Fruit fly (Drosophila melanogaster) whole organism, embryonic: ENCODE data around the gene ps.

Experiments
- ATbp ChIP-seq: fragments of 200-800 bp; sonication (Bioruptor generic); optimal IDR thresholded peaks from 2 replicates; lab custom pipeline; 2017; ENCODE audit warnings: missing biosample characterization, mild to moderate bottlenecking, missing genetic modification characterization, missing genetic modification reagents
- Bdp1 ChIP-seq: fragments of 200-800 bp; sonication (Bioruptor generic); optimal IDR thresholded peaks from 3 replicates; lab custom pipeline; 2016; ENCODE audit warnings: missing biosample characterization, missing genetic modification characterization
- CG10147 ChIP-seq: fragments of 200-800 bp; sonication (Bioruptor generic); optimal IDR thresholded peaks from 2 replicates; lab custom pipeline; 2019; ENCODE audit warnings: missing biosample characterization, mild to moderate bottlenecking, missing genetic modification characterization, moderate library complexity
- CG11560 ChIP-seq: fragments of 200-800 bp; sonication (Bioruptor generic); IDR thresholded peaks from 3 replicates; pipeline ENCODE4 v1.3.6; 2022; ENCODE audit warnings: missing biosample characterization, missing genetic modification characterization
- CG12071 ChIP-seq: fragments of 200-800 bp; sonication (Bioruptor generic); optimal IDR thresholded peaks from 3 replicates; lab custom pipeline; 2018; ENCODE audit warnings: missing biosample characterization, mild to moderate bottlenecking, missing genetic modification characterization
- CG12104 ChIP-seq: fragments of 200-800 bp; sonication (Bioruptor generic); optimal IDR thresholded peaks from 3 replicates; lab custom pipeline; 2016; ENCODE audit warnings: missing biosample characterization, missing genetic modification characterization
- CG13894 ChIP-seq: fragments of 200-800 bp; sonication (Bioruptor generic); optimal IDR thresholded peaks from 3 replicates; lab custom pipeline; 2018; ENCODE audit warnings: missing biosample characterization, mild to moderate bottlenecking, missing genetic modification characterization, moderate library complexity
- CG17186 ChIP-seq: fragments of 200-800 bp; sonication (Bioruptor generic); optimal IDR thresholded peaks from 3 replicates; lab custom pipeline; 2017; ENCODE audit warnings: missing biosample characterization, missing genetic modification reagents, missing genetic modification characterization
- CG17568 ChIP-seq: fragments of 200-800 bp; sonication (Bioruptor generic); optimal IDR thresholded peaks from 2 replicates; lab custom pipeline; 2018; ENCODE audit warnings: missing biosample characterization, mild to moderate bottlenecking, missing genetic modification characterization, moderate library complexity
- CG2678 ChIP-seq: fragments of 200-800 bp; sonication (Bioruptor generic); optimal IDR thresholded peaks from 3 replicates; lab custom pipeline; 2019; ENCODE audit warnings: missing biosample characterization, mild to moderate bottlenecking, missing genetic modification characterization, moderate library complexity
- CG31441 ChIP-seq: fragments of 200-800 bp; sonication (Bioruptor generic); IDR thresholded peaks from 2 replicates; pipeline ENCODE4 v1.3.6; 2022; ENCODE audit warnings: missing biosample characterization, missing genetic modification characterization
- CG34422 ChIP-seq: fragments of 200-800 bp; sonication (Bioruptor generic); IDR thresholded peaks from 3 replicates; pipeline ENCODE4 v1.3.6; 2022; ENCODE audit warnings: missing biosample characterization, missing genetic modification characterization
- CG4404 ChIP-seq: fragments of 200-800 bp; sonication (Bioruptor generic); IDR thresholded peaks from 2 replicates; pipeline ENCODE4 v1.3.6; 2022; ENCODE audit warnings: missing biosample characterization, missing genetic modification characterization
- CG4730 ChIP-seq: fragments of 200-800 bp; sonication (Bioruptor generic); IDR thresholded peaks from 2 replicates; pipeline ENCODE4 v1.3.6; 2022; ENCODE audit warnings: missing biosample characterization, missing genetic modification characterization
- CG6689 ChIP-seq: fragments of 200-800 bp; sonication (Bioruptor generic); IDR thresholded peaks from 2 replicates; pipeline ENCODE4 v1.3.6; 2022; ENCODE audit warnings: missing biosample characterization, missing genetic modification characterization
- CG7556 ChIP-seq: fragments of 200-800 bp; sonication (Bioruptor generic); optimal IDR thresholded peaks from 2 replicates; lab custom pipeline; 2017; ENCODE audit warnings: missing biosample characterization, mild to moderate bottlenecking, missing genetic modification characterization
- CG7745 ChIP-seq: fragments of 200-800 bp; sonication (Bioruptor generic); optimal IDR thresholded peaks from 2 replicates; lab custom pipeline; 2018; ENCODE audit warnings: missing biosample characterization, mild to moderate bottlenecking, missing genetic modification characterization, moderate library complexity
- E2f2 ChIP-seq: fragments of 200-800 bp; sonication (Bioruptor generic); IDR thresholded peaks from 2 replicates; pipeline ENCODE4 v1.3.6; 2022; ENCODE audit warnings: missing biosample characterization, missing genetic modification characterization
- H2.0 ChIP-seq: fragments of 200-800 bp; sonication (Bioruptor generic); IDR thresholded peaks from 2 replicates; pipeline ENCODE4 v1.3.6; 2022; ENCODE audit warnings: missing biosample characterization, missing genetic modification characterization
- Hr78 ChIP-seq, 2 experiments: fragments of 200-800 bp in 1 of 2; fragments of >200 bp in 1 of 2; sonication (Bioruptor generic) in 1 of 2; optimal IDR thresholded peaks; 2 replicates each; lab custom pipeline; 2017 to 2019; ENCODE audit warnings: missing biosample characterization in 2 of 2, missing genetic modification characterization in 2 of 2, mild to moderate bottlenecking in 1 of 2, moderate library complexity in 1 of 2
- Kr ChIP-seq: fragments of 200-800 bp; sonication (Bioruptor generic); optimal IDR thresholded peaks from 2 replicates; lab custom pipeline; 2017; ENCODE audit warnings: missing biosample characterization, mild to moderate bottlenecking, missing genetic modification characterization
- Lim3 ChIP-seq: fragments of 200-800 bp; sonication (Bioruptor generic); IDR thresholded peaks from 2 replicates; pipeline ENCODE4 v1.3.6; 2022; ENCODE audit warnings: missing biosample characterization, missing genetic modification characterization
- NC2α ChIP-seq: fragments of 200-800 bp; sonication (Bioruptor generic); optimal IDR thresholded peaks from 2 replicates; lab custom pipeline; 2016; ENCODE audit warnings: missing biosample characterization, missing genetic modification characterization
- NK7.1 ChIP-seq: fragments of 200-800 bp; sonication (Bioruptor generic); optimal IDR thresholded peaks from 3 replicates; lab custom pipeline; 2016; ENCODE audit warnings: missing biosample characterization, missing genetic modification characterization
- Ptx1 ChIP-seq: fragments of 200-800 bp; sonication (Bioruptor generic); IDR thresholded peaks from 2 replicates; pipeline ENCODE4 v1.3.6; 2022; ENCODE audit warnings: missing biosample characterization, missing genetic modification characterization
- Six4 ChIP-seq: fragments of 200-800 bp; sonication (Bioruptor generic); optimal IDR thresholded peaks from 2 replicates; lab custom pipeline; 2016; ENCODE audit warnings: missing biosample characterization, missing genetic modification characterization
- Tbp ChIP-seq: fragments of >200 bp; optimal IDR thresholded peaks from 2 replicates; lab custom pipeline; 2018; ENCODE audit warnings: missing biosample characterization, missing genetic modification characterization
- Trl ChIP-seq, 3 experiments: fragments of >200 bp in 2 of 3; fragments of 200-800 bp in 1 of 3; sonication (Bioruptor generic) in 1 of 3; optimal IDR thresholded peaks; 2 replicates in 1 of 3; 3 replicates in 2 of 3; lab custom pipeline; 2016 to 2017; ENCODE audit warnings: missing biosample characterization in 1 of 3, missing genetic modification characterization in 1 of 3
- Vsx1 ChIP-seq: fragments of 200-800 bp; sonication (Bioruptor generic); optimal IDR thresholded peaks from 2 replicates; lab custom pipeline; 2017; ENCODE audit warnings: missing biosample characterization, mild to moderate bottlenecking, missing genetic modification characterization, missing genetic modification reagents
- Xbp1 ChIP-seq: fragments of 200-800 bp; sonication (Bioruptor generic); optimal IDR thresholded peaks from 3 replicates; lab custom pipeline; 2016; ENCODE audit warnings: missing biosample characterization, mild to moderate bottlenecking, missing genetic modification characterization
- ac ChIP-seq: fragments of 200-800 bp; sonication (Bioruptor generic); optimal IDR thresholded peaks from 3 replicates; lab custom pipeline; 2017; ENCODE audit warnings: missing biosample characterization, mild to moderate bottlenecking, missing genetic modification characterization
- ato ChIP-seq: fragments of 200-800 bp; sonication (Bioruptor generic); IDR thresholded peaks from 2 replicates; pipeline ENCODE4 v1.3.6; 2022; ENCODE audit warnings: missing biosample characterization, missing genetic modification characterization; ENCODE audit not compliant: partially characterized antibody
- dati ChIP-seq: fragments of 200-800 bp; sonication (Bioruptor generic); IDR thresholded peaks from 2 replicates; pipeline ENCODE4 v1.3.6; 2022; ENCODE audit warnings: missing biosample characterization, missing genetic modification characterization
- exex ChIP-seq: fragments of 200-800 bp; sonication (Bioruptor generic); optimal IDR thresholded peaks from 4 replicates; lab custom pipeline; 2018; ENCODE audit warnings: missing biosample characterization, mild to moderate bottlenecking, missing genetic modification characterization, moderate library complexity
- grn ChIP-seq: fragments of 200-800 bp; sonication (Bioruptor generic); optimal IDR thresholded peaks from 3 replicates; lab custom pipeline; 2017; ENCODE audit warnings: missing biosample characterization, missing genetic modification characterization
- hkb ChIP-seq, 2 experiments: fragments of 200-800 bp in 1 of 2; fragments of >200 bp in 1 of 2; sonication (Bioruptor generic) in 1 of 2; IDR thresholded peaks in 1 of 2; optimal IDR thresholded peaks in 1 of 2; 2 replicates each; pipeline versions ENCODE4 v1.3.6 to Lab custom; 2017 to 2022; ENCODE audit warnings: missing biosample characterization in 1 of 2, missing genetic modification characterization in 1 of 2
- jumu ChIP-seq: fragments of 200-800 bp; sonication (Bioruptor generic); optimal IDR thresholded peaks from 3 replicates; lab custom pipeline; 2016; ENCODE audit warnings: missing biosample characterization, missing genetic modification characterization
- nau ChIP-seq: fragments of 200-800 bp; sonication (Bioruptor generic); optimal IDR thresholded peaks from 3 replicates; lab custom pipeline; 2017; ENCODE audit warnings: missing biosample characterization, mild to moderate bottlenecking, missing genetic modification characterization, missing genetic modification reagents
- odd ChIP-seq: fragments of 200-800 bp; sonication (Bioruptor generic); optimal IDR thresholded peaks from 2 replicates; lab custom pipeline; 2017; ENCODE audit warnings: missing biosample characterization, mild to moderate bottlenecking, missing genetic modification characterization
- otp ChIP-seq: fragments of 200-800 bp; sonication (Bioruptor generic); IDR thresholded peaks from 3 replicates; pipeline ENCODE4, ENCODE4 v1.3.6; 2022; ENCODE audit warnings: missing biosample characterization, missing genetic modification characterization
- peb ChIP-seq: fragments of 200-800 bp; sonication (Bioruptor generic); IDR thresholded peaks from 2 replicates; pipeline ENCODE4 v1.3.6; 2022; ENCODE audit warnings: missing biosample characterization, missing genetic modification characterization
- pros ChIP-seq: fragments of 200-800 bp; sonication (Bioruptor generic); optimal IDR thresholded peaks from 3 replicates; lab custom pipeline; 2019; ENCODE audit warnings: missing biosample characterization, mild to moderate bottlenecking, missing genetic modification characterization, moderate library complexity
- rib ChIP-seq: fragments of 200-800 bp; sonication (Bioruptor generic); IDR thresholded peaks from 2 replicates; pipeline ENCODE4 v1.3.6; 2022; ENCODE audit warnings: missing biosample characterization, missing genetic modification characterization
- row ChIP-seq: fragments of 200-800 bp; sonication (Bioruptor generic); IDR thresholded peaks from 3 replicates; pipeline ENCODE4 v1.3.6; 2022; ENCODE audit warnings: missing biosample characterization, missing genetic modification characterization
- sens ChIP-seq: fragments of 200-800 bp; sonication (Bioruptor generic); peaks from one replicate; lab custom pipeline; 2016; ENCODE audit warnings: missing biosample characterization, missing genetic modification characterization
- sim ChIP-seq: fragments of 200-800 bp; sonication (Bioruptor generic); IDR thresholded peaks from 2 replicates; pipeline ENCODE4 v1.3.6; 2022; ENCODE audit warnings: missing biosample characterization, missing genetic modification characterization
- sqz ChIP-seq: fragments of 200-800 bp; sonication (Bioruptor generic); optimal IDR thresholded peaks from 3 replicates; lab custom pipeline; 2018; ENCODE audit warnings: missing biosample characterization, mild to moderate bottlenecking, missing genetic modification characterization
- wdn ChIP-seq: fragments of 200-800 bp; sonication (Bioruptor generic); IDR thresholded peaks from 2 replicates; pipeline ENCODE4 v1.3.6; 2022; ENCODE audit warnings: missing biosample characterization, missing genetic modification characterization
- zfh1 ChIP-seq: fragments of 200-800 bp; sonication (Bioruptor generic); IDR thresholded peaks from 3 replicates; pipeline ENCODE4 v1.3.6; 2022; ENCODE audit warnings: missing biosample characterization, missing genetic modification characterization

Gene ps

DNA sequence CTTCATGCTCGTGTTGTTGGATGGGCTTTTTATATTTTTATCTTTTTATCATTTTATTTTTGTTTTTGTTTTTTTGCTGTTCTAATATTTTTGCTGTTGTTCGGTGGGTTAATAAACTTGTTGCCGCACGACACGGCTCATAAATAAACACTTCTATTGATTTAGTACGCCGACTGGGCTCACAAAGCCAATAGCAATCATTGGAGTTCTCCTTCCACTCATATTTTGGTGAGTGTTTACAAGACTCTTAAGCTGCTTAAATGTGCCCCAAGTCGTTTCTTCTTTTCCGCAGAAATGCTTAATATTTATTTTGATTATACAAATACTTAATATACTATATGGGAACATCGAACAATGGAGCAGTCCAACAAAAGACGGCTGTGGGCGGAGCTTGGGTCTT lies 27.5 kb upstream of the ps start (continued):
- TF ChIP-seq CG17186, result no peak
- TF ChIP-seq CG10147 (GFP tag; lab: Kevin White, UChicago), result no peak
- no peak for TF ChIP-seq otp (GFP tag; lab: Robert Waterston, UW)
- TF ChIP-seq CG12104, result no peak
- no peak for TF ChIP-seq CG7556 (GFP tag; lab: Kevin White, UChicago)
- no peak for TF ChIP-seq wdn
- TF ChIP-seq CG31441, result no peak
- TF ChIP-seq Xbp1 (GFP tag; lab: Kevin White, UChicago), result no peak
- peak; percentile 24 for TF ChIP-seq exex
- TF ChIP-seq E2f2 (GFP tag; lab: Robert Waterston, UW), result 0 out of 2 replicates have a peak, but pooled peaks have one; percentile 9
- no peak for TF ChIP-seq CG6689
- no peak for TF ChIP-seq zfh1
- no peak for TF ChIP-seq CG4404 (GFP tag; lab: Robert Waterston, UW)
- TF ChIP-seq CG13894, result peak; percentile 34
- TF ChIP-seq Lim3 (GFP tag; lab: Robert Waterston, UW), result no peak
- TF ChIP-seq Six4 (GFP tag; lab: Kevin White, UChicago), result no peak
- TF ChIP-seq nau (GFP tag; lab: Kevin White, UChicago), result peak; percentile 4
- no peak for TF ChIP-seq row
- no peak for TF ChIP-seq Kr (GFP tag; lab: Kevin White, UChicago)
- no peak for TF ChIP-seq CG7745 (tag; lab: Kevin White, UChicago)
- TF ChIP-seq odd (GFP tag; lab: Kevin White, UChicago), result peak; percentile 6
- no peak for TF ChIP-seq CG34422 (GFP tag; lab: Robert Waterston, UW)
- TF ChIP-seq Bdp1 (GFP tag; lab: Kevin White, UChicago), result no peak

DNA sequence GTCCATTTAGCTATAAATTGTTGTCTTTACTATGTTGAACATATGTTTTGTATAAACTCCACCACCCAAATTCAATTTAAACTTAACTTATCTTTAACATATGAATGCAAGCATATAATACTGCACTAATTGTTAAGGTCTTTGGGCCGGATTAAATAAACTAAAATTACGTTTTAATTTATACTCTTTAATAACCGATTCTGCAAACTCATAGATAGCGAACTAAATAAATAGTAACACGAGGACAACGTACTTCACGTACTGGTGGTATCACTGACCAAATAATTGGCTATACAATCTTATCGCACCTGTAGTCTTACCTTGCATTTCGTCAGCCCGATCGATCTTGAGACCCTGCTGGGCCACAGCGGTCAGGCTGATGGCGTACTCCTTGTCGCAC lies 25.3 kb upstream of the ps start:
- TF ChIP-seq grn (GFP tag; lab: Kevin White, UChicago), result peak; percentile 20
- peak; percentile 53 for TF ChIP-seq exex
- TF ChIP-seq Ptx1 (GFP tag; lab: Robert Waterston, UW), result no peak
- peak; percentile 53 for TF ChIP-seq sens (GFP tag; lab: Kevin White, UChicago)
- peak; percentile 3 for TF ChIP-seq Vsx1 (GFP tag; lab: Kevin White, UChicago)

DNA sequence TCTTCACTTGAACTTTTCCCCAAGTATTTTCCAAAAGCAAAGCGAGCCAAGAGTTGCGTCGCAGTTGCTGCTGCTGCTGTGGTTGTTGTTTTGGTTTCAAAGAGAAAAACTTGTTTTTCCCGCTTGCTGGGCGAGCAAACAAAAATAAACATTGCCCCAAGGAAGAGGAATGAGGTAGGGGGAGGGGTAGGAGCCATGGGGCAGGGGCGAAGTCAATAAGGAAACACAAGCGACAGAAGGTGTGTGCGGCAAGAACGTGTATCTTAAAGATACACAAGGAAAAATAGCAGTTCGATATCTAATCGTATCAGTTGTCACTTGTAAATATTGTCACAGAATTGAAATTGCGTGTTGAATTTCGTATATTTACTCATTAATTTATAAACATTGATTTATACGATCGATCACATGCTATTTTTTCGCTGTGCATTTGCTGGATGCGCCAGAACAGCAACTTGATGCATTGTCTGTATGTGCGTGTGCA lies 24.2 kb upstream of the ps start:
- TF ChIP-seq sqz (peak; percentile 72), sim (peak; percentile 66), Tbp (GFP tag; lab: Kevin White, UChicago) (no peak), peb (GFP tag; lab: Robert Waterston, UW) (peak; percentile 57; the same call in 1 of the 2 replicates), ato (no peak), ac (peak; percentile 84), pros (GFP tag; lab: Kevin White, UChicago) (peak; percentile 69), CG17568 (GFP tag; lab: Kevin White, UChicago) (peak; percentile 81), jumu (GFP tag; lab: Kevin White, UChicago) (peak; percentile 36), rib (GFP tag; lab: Robert Waterston, UW) (peak; percentile 29; the same call in 1 of the 2 replicates), CG12071 (GFP tag; lab: Kevin White, UChicago) (peak; percentile 65), H2.0 (GFP tag; lab: Robert Waterston, UW) (peak; percentile 49; the same call in 1 of the 2 replicates), ATbp (peak; percentile 71), dati (GFP tag; lab: Robert Waterston, UW) (0 out of 2 replicates have a peak, but pooled peaks have one; percentile 46), CG2678 (peak; percentile 83), CG11560 (tag; lab: Robert Waterston, UW) (no peak), hkb (optimal IDR thresholded peaks at IDR 0.05; lab: Kevin White, UChicago) (no peak), hkb (GFP tag; IDR thresholded peaks at IDR 0.05; lab: Robert Waterston, UW) (peak; percentile 75), NC2α (GFP tag; lab: Kevin White, UChicago) (peak; percentile 33), Hr78 (GFP tag; optimal IDR thresholded peaks at IDR 0.05; lab: Kevin White, UChicago) (peak in 1 of 2 experiments; percentile 25), NK7.1 (GFP tag; lab: Kevin White, UChicago) (peak; percentile 0), Trl (optimal IDR thresholded peaks at IDR 0.05; lab: Kevin White, UChicago) (no peak), Trl (GFP tag; optimal IDR thresholded peaks at IDR 0.05; lab: Kevin White, UChicago) (peak; percentile 56), CG4730 (GFP tag; lab: Robert Waterston, UW) (peak; percentile 49; the same call in 1 of the 2 replicates)
